Fruit fly (Drosophila melanogaster): ENCODE data around the gene ND-B14.5A.
A peak's percentile ranks its signal among the peaks of the same experiment; 100 is the strongest.

ND-B14.5A gene

DNA sequence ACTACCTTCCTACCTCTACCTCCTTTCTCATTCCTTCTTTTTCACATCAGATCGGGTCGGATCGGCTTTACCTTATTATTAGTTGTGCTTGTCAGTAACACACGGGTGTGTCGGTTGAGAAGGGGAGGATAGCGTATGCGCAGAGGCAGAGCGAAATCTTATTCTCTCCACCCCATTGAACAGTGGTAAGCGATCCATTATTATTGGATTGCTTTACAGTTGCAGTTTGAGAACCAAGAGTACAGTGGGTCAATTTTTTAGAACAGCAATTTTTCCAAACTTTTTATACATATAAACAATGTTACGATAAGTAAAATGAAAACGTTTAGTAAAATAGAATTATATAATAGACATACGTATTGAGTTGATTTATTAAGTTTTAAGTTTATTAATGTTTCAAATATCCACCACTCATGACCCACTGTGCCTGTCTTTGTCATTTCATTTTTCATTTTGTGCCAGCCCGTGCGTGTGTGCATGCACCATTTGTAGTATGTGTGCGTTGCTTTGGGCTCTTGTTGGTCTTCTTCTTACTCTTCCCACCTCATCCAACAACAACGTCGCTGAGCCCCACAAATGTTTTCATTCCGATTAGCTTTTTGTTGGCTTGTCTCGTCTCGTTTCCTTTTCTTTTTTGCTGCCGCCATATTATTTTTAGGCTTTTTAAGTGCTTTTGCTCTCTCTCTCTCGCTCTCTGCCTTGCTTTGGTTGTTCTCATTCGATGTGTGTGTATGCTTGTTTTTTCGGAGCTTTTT is 34.6 kb upstream of the ND-B14.5A start (continued):
- TF ChIP-seq CG31388 (GFP tag; optimal IDR thresholded peaks at IDR 0.05) (peak; percentile 97), CG12071 (GFP tag; optimal IDR thresholded peaks at IDR 0.05) (peak; percentile 98), CG12219 (GFP tag; optimal IDR thresholded peaks at IDR 0.05) (peak; percentile 99), Pdp1 (GFP tag; optimal IDR thresholded peaks at IDR 0.05) (peak; percentile 89 to 97), CG17912 (GFP tag; optimal IDR thresholded peaks at IDR 0.05) (peak; percentile 97), CG17829 (tag; optimal IDR thresholded peaks at IDR 0.05) (peak; percentile 99), CG8765 (GFP tag; IDR thresholded peaks at IDR 0.05) (peak; percentile 98), Abd-B (GFP tag; optimal IDR thresholded peaks at IDR 0.05) (peak; percentile 99), kay (GFP tag; optimal IDR thresholded peaks at IDR 0.05) (peak; percentile 94), Gsc (GFP tag; IDR thresholded peaks at IDR 0.05) (peak; percentile 96), CG3726 (GFP tag; IDR thresholded peaks at IDR 0.05) (peak; percentile 98), CG13123 (GFP tag; optimal IDR thresholded peaks at IDR 0.05) (peak; percentile 97), CG32532 (GFP tag; IDR thresholded peaks at IDR 0.05) (peak; percentile 99), Jarid2 (GFP tag; optimal IDR thresholded peaks at IDR 0.05) (peak; percentile 91), Atf6 (GFP tag; IDR thresholded peaks at IDR 0.05) (peak; percentile 99), CG9932 (GFP tag; IDR thresholded peaks at IDR 0.05) (peak; percentile 98), fd102C (GFP tag; optimal IDR thresholded peaks at IDR 0.05) (peak; percentile 97), CG17186 (GFP tag; optimal IDR thresholded peaks at IDR 0.05) (peak; percentile 92), bbx (GFP tag; IDR thresholded peaks at IDR 0.05; ENCODE audit: partially characterized antibody) (peak; percentile 49), CG4282 (GFP tag; optimal IDR thresholded peaks at IDR 0.05) (peak; percentile 91), CG7928 (GFP tag; optimal IDR thresholded peaks at IDR 0.05) (peak; percentile 84), CG16813 (GFP tag; IDR thresholded peaks at IDR 0.05; ENCODE audit: partially characterized antibody) (peak; percentile 58), CG9609 (GFP tag; optimal IDR thresholded peaks at IDR 0.05) (peak; percentile 91), Nf-YC (tag; optimal IDR thresholded peaks at IDR 0.05) (peak; percentile 92), caup (GFP tag; optimal IDR thresholded peaks at IDR 0.05; ENCODE audit: severe bottlenecking) (peak; percentile 99), CG15073 (GFP tag; optimal IDR thresholded peaks at IDR 0.05) (peak; percentile 89), sc (optimal IDR thresholded peaks at IDR 0.05) (no peak), sc (GFP tag; optimal IDR thresholded peaks at IDR 0.05) (peak; percentile 98), CG17328 (GFP tag; IDR thresholded peaks at IDR 0.05) (peak; percentile 98), phol (tag; optimal IDR thresholded peaks at IDR 0.05) (peak; percentile 99), nmo (GFP tag; optimal IDR thresholded peaks at IDR 0.05) (peak; percentile 99), vfl (GFP tag; optimal IDR thresholded peaks at IDR 0.05) (peak; percentile 96), CG5180 (GFP tag; optimal IDR thresholded peaks at IDR 0.05) (peak; percentile 93), otp (GFP tag; IDR thresholded peaks at IDR 0.05) (peak; percentile 97), CG15601 (tag; optimal IDR thresholded peaks at IDR 0.05) (peak; percentile 99), CG13424 (tag; optimal IDR thresholded peaks at IDR 0.05) (peak; percentile 100), CG4854 (GFP tag; optimal IDR thresholded peaks at IDR 0.05) (peak; percentile 96), Ets97D (GFP tag; optimal IDR thresholded peaks at IDR 0.05) (peak; percentile 46), CG2129 (GFP tag; IDR thresholded peaks at IDR 0.05; ENCODE audit: partially characterized antibody) (no peak), Ada2b (GFP tag; IDR thresholded peaks at IDR 0.05) (peak; percentile 99), cg (GFP tag; optimal IDR thresholded peaks at IDR 0.05) (peak; percentile 65), HmgD (GFP tag; optimal IDR thresholded peaks at IDR 0.05) (peak; percentile 42), z (GFP tag; IDR thresholded peaks at IDR 0.05) (peak; percentile 79), H15 (GFP tag; IDR thresholded peaks at IDR 0.05) (peak; percentile 98), CG34376 (GFP tag; optimal IDR thresholded peaks at IDR 0.05) (peak; percentile 99), CG12155 (GFP tag; optimal IDR thresholded peaks at IDR 0.05) (peak; percentile 97), org-1 (GFP tag; optimal IDR thresholded peaks at IDR 0.05) (peak; percentile 98), ind (GFP tag; optimal IDR thresholded peaks at IDR 0.05) (peak; percentile 99), CG2199 (GFP tag; IDR thresholded peaks at IDR 0.05) (peak; percentile 97)
